Worm (Caenorhabditis elegans) whole organism, mixed stage, embryonic: ENCODE results near the gene abu-10.

Source experiments
- elt-1 ChIP-seq: sonication (generic microtip); optimal IDR thresholded peaks from 2 replicates; lab custom pipeline; 2017; ENCODE audit warnings: missing genetic modification characterization, mild to moderate bottlenecking, missing compliant biosample characterization, antibody characterized with exemption, moderate library complexity, borderline replicate concordance; ENCODE audit not compliant: insufficient read depth
- lsy-2 ChIP-seq: fragments of 150-350 bp; optimal IDR thresholded peaks from 2 replicates; lab custom pipeline; 2014; ENCODE audit warnings: missing biosample characterization, missing genetic modification characterization
- nhr-76 ChIP-seq: sonication (generic microtip); optimal IDR thresholded peaks from 2 replicates; lab custom pipeline; 2017; ENCODE audit warnings: missing biosample characterization, missing genetic modification characterization

DNA sequence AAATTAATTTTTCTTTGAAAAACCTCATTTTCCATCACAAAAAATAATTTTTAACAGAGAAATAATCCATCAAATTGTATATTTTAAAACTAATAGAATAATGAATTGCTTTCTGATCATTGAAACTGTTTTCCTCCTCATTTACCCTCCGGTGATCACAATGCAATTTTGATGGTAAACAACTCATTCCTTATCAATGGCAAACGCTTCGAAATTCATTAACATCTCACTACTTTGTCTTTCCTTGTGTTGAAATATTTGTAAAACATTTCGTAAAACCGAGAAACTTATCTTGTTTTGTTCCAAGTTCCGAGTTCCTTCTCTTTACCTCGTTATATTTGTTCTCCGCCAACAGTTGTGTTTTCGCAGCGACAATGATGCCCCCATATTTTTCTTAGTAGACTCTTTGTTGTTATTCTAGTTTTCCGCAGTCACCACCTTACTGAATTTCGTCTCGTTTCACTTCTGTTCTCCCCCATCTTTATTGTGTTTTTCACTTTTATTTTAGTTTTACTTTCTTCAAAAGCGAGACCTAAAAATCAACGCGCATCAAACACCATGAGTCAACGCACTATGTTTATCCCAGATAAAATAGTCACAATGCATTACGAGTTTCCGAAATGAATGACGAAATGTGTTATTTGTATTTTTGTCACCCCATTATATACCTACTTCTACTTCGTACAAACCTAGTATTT is 12.7 kb upstream of the abu-10 start:
- no peak for TF ChIP-seq elt-1
- no peak for TF ChIP-seq nhr-76 (tag; lab: Kevin White, UChicago)
- no peak for TF ChIP-seq lsy-2 (tag; lab: Kevin White, UChicago)
